Worm (Caenorhabditis elegans): ENCODE results near the gene cnc-5.

DNA sequence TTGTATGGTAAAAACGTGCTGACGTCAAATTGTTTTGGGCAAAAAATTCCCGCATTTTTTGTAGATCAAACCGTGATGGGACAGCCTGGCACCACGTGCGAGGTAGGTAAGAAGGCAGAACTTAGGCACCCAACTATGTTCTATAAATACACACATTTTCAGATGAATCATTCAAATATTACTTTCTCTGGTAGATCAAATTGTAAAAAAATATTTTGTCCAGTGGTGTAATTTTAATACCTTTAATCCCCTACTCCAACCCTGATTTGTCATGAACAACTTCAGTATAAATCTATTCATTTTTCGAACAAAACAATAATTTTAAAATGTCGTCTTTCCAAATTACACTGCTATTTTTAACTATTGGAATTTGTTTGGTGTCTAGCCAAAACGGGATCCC lies 49.3 kb downstream of the cnc-5 start, which contains the start of gene spig-7:
- TF ChIP-seq tab-1 (GFP tag; IDR thresholded peaks at IDR 0.05) (no peak), ref-1 (GFP tag; conservative IDR thresholded peaks at IDR 0.05) (no peak), cog-1 (tag; optimal IDR thresholded peaks at IDR 0.05) (no peak)
